Worm (Caenorhabditis elegans) whole organism, L3 larva: ENCODE measurements around the gene Y73F8A.13.

Experiments
- R02D3.7 ChIP-seq: fragments of 150-350 bp; optimal IDR thresholded peaks from 2 replicates; lab custom pipeline; 2014; ENCODE audit warnings: missing biosample characterization, missing genetic modification characterization
- aly-2 ChIP-seq: fragments of 150-350 bp; optimal IDR thresholded peaks from 2 replicates; lab custom pipeline; 2014; ENCODE audit warnings: missing biosample characterization, missing genetic modification characterization
- ama-1 ChIP-seq: fragments of 150-350 bp; optimal IDR thresholded peaks from 2 replicates; lab custom pipeline; 2018
- ceh-28 ChIP-seq: fragments of 150-350 bp; optimal IDR thresholded peaks from 2 replicates; lab custom pipeline; 2014; ENCODE audit warnings: missing biosample characterization, missing genetic modification reagents, missing genetic modification characterization
- ceh-82 ChIP-seq: fragments of 150-350 bp; optimal IDR thresholded peaks from 2 replicates; lab custom pipeline; 2014; ENCODE audit warnings: missing biosample characterization, missing genetic modification characterization
- ceh-9 ChIP-seq: sonication (generic microtip); optimal IDR thresholded peaks from 2 replicates; lab custom pipeline; 2018; ENCODE audit warnings: missing biosample characterization, missing genetic modification characterization
- egl-27 ChIP-seq: sonication (generic microtip); optimal IDR thresholded peaks from 4 replicates; lab custom pipeline; 2017; ENCODE audit warnings: missing biosample characterization, missing genetic modification reagents, missing genetic modification characterization
- elt-1 ChIP-seq: fragments of 150-350 bp; optimal IDR thresholded peaks from 2 replicates; lab custom pipeline; 2014; ENCODE audit warnings: missing biosample characterization, missing genetic modification characterization
- elt-3 ChIP-seq, 3 experiments: fragments of 150-350 bp in 1 of 3; sonication (generic microtip) in 2 of 3; optimal IDR thresholded peaks; 2 replicates in 2 of 3; 4 replicates in 1 of 3; lab custom pipeline; 2014 to 2017; ENCODE audit warnings: missing biosample characterization in 3 of 3, missing genetic modification characterization in 3 of 3
- eor-1 ChIP-seq, 2 experiments: fragments of 150-350 bp; optimal IDR thresholded peaks; 2 replicates each; lab custom pipeline; 2014 to 2018; ENCODE audit warnings: missing biosample characterization in 2 of 2, missing genetic modification characterization in 2 of 2
- fkh-10 ChIP-seq: sonication (generic microtip); optimal IDR thresholded peaks from 2 replicates; lab custom pipeline; 2017; ENCODE audit warnings: missing biosample characterization, missing genetic modification reagents, missing genetic modification characterization
- fkh-2 ChIP-seq: fragments of 150-350 bp; optimal IDR thresholded peaks from 2 replicates; lab custom pipeline; 2014; ENCODE audit warnings: missing biosample characterization, missing genetic modification reagents, missing genetic modification characterization
- fos-1 ChIP-seq: fragments of 150-350 bp; optimal IDR thresholded peaks from 2 replicates; lab custom pipeline; 2014; ENCODE audit warnings: missing biosample characterization, missing genetic modification characterization
- jun-1 ChIP-seq: fragments of 150-350 bp; optimal IDR thresholded peaks from 2 replicates; lab custom pipeline; 2014; ENCODE audit warnings: missing biosample characterization, missing genetic modification reagents, missing genetic modification characterization
- lin-39 ChIP-seq: fragments of 150-350 bp; optimal IDR thresholded peaks from 2 replicates; lab custom pipeline; 2018; ENCODE audit warnings: missing biosample characterization, missing genetic modification reagents, missing genetic modification characterization
- lsy-12 ChIP-seq: sonication (generic microtip); optimal IDR thresholded peaks from 2 replicates; lab custom pipeline; 2016; ENCODE audit warnings: mild to moderate bottlenecking, missing genetic modification characterization, missing compliant biosample characterization
- mdl-1 ChIP-seq: fragments of 150-350 bp; optimal IDR thresholded peaks from 2 replicates; lab custom pipeline; 2014; ENCODE audit warnings: missing biosample characterization, missing genetic modification characterization
- mml-1 ChIP-seq: fragments of 150-350 bp; sonication (generic microtip); optimal IDR thresholded peaks from 3 replicates; lab custom pipeline; 2014; ENCODE audit warnings: missing biosample characterization, missing genetic modification characterization
- nfya-1 ChIP-seq: sonication (generic microtip); optimal IDR thresholded peaks from 2 replicates; lab custom pipeline; 2017; ENCODE audit warnings: missing genetic modification characterization, mild to moderate bottlenecking, missing compliant biosample characterization, antibody characterized with exemption, moderate library complexity; ENCODE audit not compliant: insufficient read depth
- nhr-11 ChIP-seq: fragments of 150-350 bp; optimal IDR thresholded peaks from 2 replicates; lab custom pipeline; 2014; ENCODE audit warnings: missing biosample characterization, missing genetic modification characterization
- nhr-12 ChIP-seq: fragments of 150-350 bp; optimal IDR thresholded peaks from 2 replicates; lab custom pipeline; 2014; ENCODE audit warnings: missing biosample characterization, missing genetic modification characterization
- nhr-23 ChIP-seq: fragments of 150-350 bp; optimal IDR thresholded peaks from 2 replicates; lab custom pipeline; 2014; ENCODE audit warnings: missing biosample characterization, missing genetic modification reagents, missing genetic modification characterization
- nhr-237 ChIP-seq: fragments of 150-350 bp; optimal IDR thresholded peaks from 2 replicates; lab custom pipeline; 2014; ENCODE audit warnings: missing biosample characterization, missing genetic modification characterization
- nhr-28 ChIP-seq: fragments of 150-350 bp; optimal IDR thresholded peaks from 2 replicates; lab custom pipeline; 2014; ENCODE audit warnings: missing biosample characterization, missing genetic modification characterization
- nhr-43 ChIP-seq: sonication (generic microtip); optimal IDR thresholded peaks from 2 replicates; lab custom pipeline; 2016; ENCODE audit warnings: mild to moderate bottlenecking, missing genetic modification characterization, missing compliant biosample characterization; ENCODE audit not compliant: poor library complexity, severe bottlenecking
- nhr-77 ChIP-seq: fragments of 150-350 bp; optimal IDR thresholded peaks from 2 replicates; lab custom pipeline; 2014; ENCODE audit warnings: missing biosample characterization, missing genetic modification characterization
- pha-4 ChIP-seq: fragments of 150-350 bp; optimal IDR thresholded peaks from 2 replicates; lab custom pipeline; 2014; ENCODE audit warnings: missing biosample characterization, missing genetic modification reagents, missing genetic modification characterization
- pqm-1 ChIP-seq: fragments of 150-350 bp; optimal IDR thresholded peaks from 2 replicates; lab custom pipeline; 2017; ENCODE audit warnings: missing biosample characterization, missing genetic modification characterization, inconsistent platforms
- sea-2 ChIP-seq: fragments of 150-350 bp; sonication (generic microtip); optimal IDR thresholded peaks from 4 replicates; lab custom pipeline; 2014; ENCODE audit warnings: missing biosample characterization, missing genetic modification reagents, missing genetic modification characterization
- skn-1 ChIP-seq: fragments of 150-350 bp; optimal IDR thresholded peaks from 2 replicates; lab custom pipeline; 2014; ENCODE audit warnings: missing biosample characterization, missing genetic modification characterization
- snpc-4 ChIP-seq: fragments of 150-350 bp; optimal IDR thresholded peaks from 2 replicates; lab custom pipeline; 2014; ENCODE audit warnings: missing biosample characterization, missing genetic modification characterization
- unc-39 ChIP-seq: sonication (generic microtip); optimal IDR thresholded peaks from 4 replicates; lab custom pipeline; 2017; ENCODE audit warnings: missing biosample characterization, missing genetic modification characterization
- unc-62 ChIP-seq: fragments of 150-350 bp; sonication (generic microtip); optimal IDR thresholded peaks from 4 replicates; lab custom pipeline; 2014; ENCODE audit warnings: missing biosample characterization, missing genetic modification reagents, missing genetic modification characterization
- zag-1 ChIP-seq: fragments of 150-350 bp; optimal IDR thresholded peaks from 2 replicates; lab custom pipeline; 2014; ENCODE audit warnings: missing biosample characterization, missing genetic modification characterization
- ztf-11 ChIP-seq: fragments of 150-350 bp; optimal IDR thresholded peaks from 2 replicates; lab custom pipeline; 2014; ENCODE audit warnings: missing biosample characterization, missing genetic modification characterization
- ztf-4 ChIP-seq: fragments of 150-350 bp; optimal IDR thresholded peaks from 2 replicates; lab custom pipeline; 2014; ENCODE audit warnings: missing biosample characterization, missing genetic modification characterization

Gene Y73F8A.13

DNA sequence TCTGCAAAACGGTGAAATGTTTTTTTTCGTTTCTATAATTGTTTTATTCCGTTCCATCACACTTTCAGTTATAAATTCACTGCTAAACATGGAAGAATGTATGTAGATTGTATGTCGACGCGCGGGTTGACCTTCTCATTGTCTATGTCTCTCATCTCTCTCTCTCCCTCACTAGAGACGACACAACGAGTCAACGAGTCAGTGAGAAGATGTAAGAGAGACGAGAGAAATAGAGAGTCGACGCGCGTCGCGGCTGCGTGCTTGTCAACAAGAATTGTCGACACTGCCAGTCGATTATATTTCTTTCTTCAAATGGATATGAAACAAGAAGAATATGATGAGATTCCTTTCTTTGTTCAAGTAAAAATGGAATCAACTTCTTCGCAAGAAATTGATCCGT lies at the start of gene Y73F8A.13:
Y73F8A.13 (plus strand) TSS at position 240 of the 400 bp plus-strand sequence.
- TF ChIP-seq ceh-9 (no peak), pha-4 (tag; lab: Kevin White, UChicago) (peak; percentile 71)
- TF ChIP-seq, all 47 proteins: peak for 1

ce11 chrIV:15274063-15274462 lies 38.0 kb upstream of the Y73F8A.13 start:
- TF ChIP-seq lin-39 (tag; lab: Kevin White, UChicago) (peak; percentile 16), pqm-1 (tag; lab: Kevin White, UChicago) (no peak), nhr-11 (peak; percentile 7), nfya-1 (tag; lab: Kevin White, UChicago) (peak; percentile 20)
- TF ChIP-seq, all 47 proteins: peak for 3

ce11 chrIV:15275363-15275854 lies 36.6 kb upstream of the Y73F8A.13 start, which contains the start of gene ccg-1:
TSS of gene ccg-1 (minus strand) at chrIV:15275804.
- TF ChIP-seq jun-1 = no peak
- no peak for TF ChIP-seq mdl-1
- no peak for TF ChIP-seq nhr-43
- TF ChIP-seq nhr-23 (tag; lab: Kevin White, UChicago) = no peak
- no peak for TF ChIP-seq snpc-4
- TF ChIP-seq ceh-82 (tag; lab: Kevin White, UChicago) = no peak
- TF ChIP-seq ceh-9 = no peak
- TF ChIP-seq nhr-77 = no peak
- no peak for TF ChIP-seq zag-1 (tag; lab: Kevin White, UChicago)
- no peak for TF ChIP-seq fkh-2 (tag; lab: Kevin White, UChicago)
- TF ChIP-seq fos-1 (tag; lab: Kevin White, UChicago) = no peak
- no peak for TF ChIP-seq mml-1 (tag; lab: Kevin White, UChicago)
- no peak for TF ChIP-seq egl-27 (tag; lab: Kevin White, UChicago)
- TF ChIP-seq eor-1 (tag; optimal IDR thresholded peaks at IDR 0.05; lab: Kevin White, UChicago) = no peak
- TF ChIP-seq, all 47 proteins: peak for 0

DNA sequence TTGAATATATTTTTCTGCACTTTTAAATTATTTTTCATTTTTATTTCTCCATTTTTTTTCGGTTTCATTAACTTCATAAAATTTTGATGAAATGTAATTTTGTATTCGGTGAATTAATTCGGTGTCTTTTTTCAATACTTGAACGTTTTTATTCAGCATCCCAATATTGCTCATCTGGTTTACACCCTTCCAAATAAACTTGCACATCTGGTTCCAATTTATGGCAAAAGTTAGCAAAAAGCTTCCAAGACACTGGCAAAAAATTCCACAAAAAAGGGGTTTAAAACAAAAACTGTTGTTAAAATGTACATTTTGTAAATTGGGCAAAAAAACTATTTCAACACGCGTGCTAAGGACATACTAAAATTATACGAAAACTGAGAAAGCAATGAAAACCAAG lies 31.8 kb upstream of the Y73F8A.13 start:
- TF ChIP-seq ceh-82 (tag; lab: Kevin White, UChicago) = no peak
- TF ChIP-seq lin-39 (tag; lab: Kevin White, UChicago) = no peak
- no peak for TF ChIP-seq skn-1
- TF ChIP-seq sea-2 = no peak
- TF ChIP-seq elt-1 (tag; lab: Kevin White, UChicago) = no peak
- TF ChIP-seq fkh-2 (tag; lab: Kevin White, UChicago) = no peak
- no peak for TF ChIP-seq nhr-237 (tag; lab: Kevin White, UChicago)
- no peak for TF ChIP-seq fkh-10 (GFP tag; lab: Kevin White, UChicago)
- TF ChIP-seq ceh-28 (tag; lab: Kevin White, UChicago) = no peak
- TF ChIP-seq R02D3.7 (tag; lab: Kevin White, UChicago) = no peak
- no peak for TF ChIP-seq unc-39
- no peak for TF ChIP-seq ztf-11
- no peak for TF ChIP-seq pha-4 (tag; lab: Kevin White, UChicago)
- no peak for TF ChIP-seq nhr-12
- TF ChIP-seq eor-1 (tag; optimal IDR thresholded peaks at IDR 0.05; lab: Kevin White, UChicago) = no peak
- TF ChIP-seq ceh-9 = no peak

DNA sequence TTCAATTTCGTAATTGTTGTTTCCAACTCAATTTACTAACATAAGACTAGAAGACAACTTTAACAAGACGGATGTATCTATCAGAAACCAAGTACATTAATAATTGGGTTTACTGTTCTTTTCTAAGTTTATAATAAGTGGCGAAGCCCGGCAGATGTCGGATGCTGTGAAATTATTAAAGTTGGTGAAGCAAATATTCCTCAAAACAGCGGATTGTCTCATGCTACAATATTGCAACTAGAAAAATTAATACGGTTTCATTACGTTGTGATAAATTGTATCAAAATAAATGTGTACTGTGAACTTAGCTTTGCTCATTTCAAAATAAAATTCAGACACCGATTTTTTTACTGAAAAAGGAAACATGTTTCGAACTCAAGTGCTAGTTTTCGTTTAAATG lies 28.4 kb upstream of the Y73F8A.13 start:
- TF ChIP-seq aly-2 (tag; lab: Kevin White, UChicago) (no peak), ceh-9 (no peak), lsy-12 (tag; lab: Kevin White, UChicago) (no peak), fkh-2 (tag; lab: Kevin White, UChicago) (no peak), skn-1 (no peak), nhr-43 (no peak), ama-1 (lab: Kevin White, UChicago) (no peak), nhr-23 (tag; lab: Kevin White, UChicago) (no peak), elt-1 (tag; lab: Kevin White, UChicago) (no peak), jun-1 (no peak), ceh-82 (tag; lab: Kevin White, UChicago) (no peak), fos-1 (tag; lab: Kevin White, UChicago) (no peak), unc-62 (no peak), ceh-28 (tag; lab: Kevin White, UChicago) (no peak), egl-27 (tag; lab: Kevin White, UChicago) (no peak), sea-2 (no peak), nhr-28 (tag; lab: Kevin White, UChicago) (no peak), mml-1 (tag; lab: Kevin White, UChicago) (no peak), ztf-4 (tag; lab: Kevin White, UChicago) (no peak), elt-3 (tag; optimal IDR thresholded peaks at IDR 0.05; lab: Kevin White, UChicago) (no peak)
